Fruit fly (Drosophila melanogaster): ENCODE data around the gene RpS19a.

RpS19a gene

DNA sequence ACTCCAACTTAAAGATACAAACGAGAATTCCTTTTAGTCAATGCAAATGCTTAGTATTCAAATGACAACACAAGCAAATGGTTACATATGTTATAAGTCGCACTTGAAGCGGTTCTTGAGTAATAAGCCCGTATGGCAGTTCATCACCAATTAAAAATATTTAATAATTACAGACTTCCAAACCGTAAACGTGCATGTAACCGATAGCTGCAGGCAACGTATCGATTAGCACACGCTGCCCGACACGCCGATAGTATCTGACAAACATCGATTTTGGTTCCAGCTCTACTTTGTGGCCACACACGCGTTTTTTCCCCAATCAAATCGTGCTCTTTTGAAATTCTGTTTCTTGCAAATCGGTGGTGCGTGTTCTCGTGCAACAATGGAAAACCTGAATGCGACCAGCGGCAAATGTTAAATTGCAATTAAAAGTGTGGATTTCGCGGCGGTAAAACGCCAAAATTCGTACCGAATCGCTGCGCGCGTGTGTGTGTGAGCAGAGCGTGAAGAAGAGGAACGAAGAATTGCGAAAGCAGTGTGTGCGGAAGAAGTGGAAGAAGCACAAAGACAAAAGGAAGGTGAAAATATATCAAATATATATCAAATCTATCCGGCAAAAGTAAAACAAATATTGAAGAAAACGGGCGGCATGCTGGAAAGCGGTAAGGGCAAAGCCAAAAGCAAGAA, 38.6 kb upstream of the RpS19a start, which contains the start of the genes CG9784 and Nup153 (continued):
- TF ChIP-seq CG6175 (GFP tag; IDR thresholded peaks at IDR 0.05) (no peak), MBD-R2 (GFP tag; IDR thresholded peaks at IDR 0.05) (peak; percentile 13; the same call in 1 of the 2 replicates), CG2889 (GFP tag; IDR thresholded peaks at IDR 0.05) (no peak), CG14050 (GFP tag; IDR thresholded peaks at IDR 0.05) (no peak), NFAT (GFP tag; IDR thresholded peaks at IDR 0.05) (peak; percentile 52; the same call in 1 of the 2 replicates), NfI (GFP tag; optimal IDR thresholded peaks at IDR 0.05) (no peak), bab2 (GFP tag; optimal IDR thresholded peaks at IDR 0.05) (no peak), sr (GFP tag; IDR thresholded peaks at IDR 0.05) (no peak), Hmr (GFP tag; optimal IDR thresholded peaks at IDR 0.05) (no peak), HLH54F (GFP tag; optimal IDR thresholded peaks at IDR 0.05) (no peak), pzg (GFP tag; optimal IDR thresholded peaks at IDR 0.05) (peak; percentile 59), bigmax (GFP tag; optimal IDR thresholded peaks at IDR 0.05) (no peak), CG13123 (GFP tag; optimal IDR thresholded peaks at IDR 0.05) (no peak), twi (tag; optimal IDR thresholded peaks at IDR 0.05) (no peak), CkIIα-i1 (GFP tag; IDR thresholded peaks at IDR 0.05) (no peak), CG12942 (GFP tag; optimal IDR thresholded peaks at IDR 0.05) (no peak), CG7271 (tag; optimal IDR thresholded peaks at IDR 0.05) (no peak), Fer1 (GFP tag; optimal IDR thresholded peaks at IDR 0.05) (no peak), Dip2 (GFP tag; IDR thresholded peaks at IDR 0.05) (no peak), otp (GFP tag; IDR thresholded peaks at IDR 0.05) (no peak), vnd (GFP tag; IDR thresholded peaks at IDR 0.05; ENCODE audit: partially characterized antibody) (peak; percentile 95), Eip74EF (GFP tag; optimal IDR thresholded peaks at IDR 0.05) (no peak), odd (GFP tag; optimal IDR thresholded peaks at IDR 0.05) (no peak), gsb (GFP tag; IDR thresholded peaks at IDR 0.05) (no peak), CG12391 (tag; optimal IDR thresholded peaks at IDR 0.05) (no peak), knrl (GFP tag; IDR thresholded peaks at IDR 0.05; ENCODE audit: partially characterized antibody) (peak; percentile 96), CG34224 (GFP tag; IDR thresholded peaks at IDR 0.05; ENCODE audit: partially characterized antibody) (peak; percentile 88), klu (GFP tag; IDR thresholded peaks at IDR 0.05) (no peak), lov (optimal IDR thresholded peaks at IDR 0.05) (no peak), lov (GFP tag; IDR thresholded peaks at IDR 0.05) (no peak), Lpt (GFP tag; optimal IDR thresholded peaks at IDR 0.05) (no peak), Scr (GFP tag; IDR thresholded peaks at IDR 0.05; ENCODE audit: partially characterized antibody) (peak; percentile 94), CG9797 (GFP tag; optimal IDR thresholded peaks at IDR 0.05) (peak; percentile 22), HLH4C (GFP tag; IDR thresholded peaks at IDR 0.05; ENCODE audit: partially characterized antibody) (peak; percentile 93), gro (GFP tag; optimal IDR thresholded peaks at IDR 0.05) (no peak), CG11696 (GFP tag; IDR thresholded peaks at IDR 0.05) (no peak), CG6689 (GFP tag; IDR thresholded peaks at IDR 0.05) (no peak), HLH3B (GFP tag; IDR thresholded peaks at IDR 0.05) (no peak), tap (tag; optimal IDR thresholded peaks at IDR 0.05) (no peak), Gug (GFP tag; IDR thresholded peaks at IDR 0.05) (peak; percentile 37; the same call in 1 of the 4 replicates), CG8765 (GFP tag; IDR thresholded peaks at IDR 0.05) (no peak), bowl (GFP tag; IDR thresholded peaks at IDR 0.05) (no peak), CG7987 (GFP tag; optimal IDR thresholded peaks at IDR 0.05) (no peak), CG32532 (GFP tag; IDR thresholded peaks at IDR 0.05) (peak; percentile 26; the same call in 1 of the 2 replicates), CG18476 (GFP tag; optimal IDR thresholded peaks at IDR 0.05) (no peak), schlank (tag; optimal IDR thresholded peaks at IDR 0.05) (no peak), Awh (GFP tag; IDR thresholded peaks at IDR 0.05) (no peak), CG11093 (GFP tag; IDR thresholded peaks at IDR 0.05) (no peak), h (optimal IDR thresholded peaks at IDR 0.05) (no peak), Kr (GFP tag; optimal IDR thresholded peaks at IDR 0.05) (no peak), unpg (GFP tag; optimal IDR thresholded peaks at IDR 0.05) (no peak)
